Fruit fly (Drosophila melanogaster) whole organism, adult: ENCODE data around the gene trk.
A peak's percentile ranks its signal among the peaks of the same experiment; 100 is the strongest.

ENCODE experiments used
- CG11617 ChIP-seq: fragments of 200-800 bp; sonication (Bioruptor generic); optimal IDR thresholded peaks from 2 replicates; lab custom pipeline; 2017; ENCODE audit warnings: mild to moderate bottlenecking, missing biosample characterization, missing genetic modification reagents, missing genetic modification characterization
- CG12768 ChIP-seq: fragments of 200-800 bp; sonication (Bioruptor generic); optimal IDR thresholded peaks from 2 replicates; lab custom pipeline; 2017; ENCODE audit warnings: missing biosample characterization, missing genetic modification characterization, mild to moderate bottlenecking, moderate library complexity, missing genetic modification reagents
- CG14711 ChIP-seq: fragments of 200-800 bp; sonication (Bioruptor generic); optimal IDR thresholded peaks from 2 replicates; lab custom pipeline; 2018; ENCODE audit warnings: missing biosample characterization, mild to moderate bottlenecking, missing genetic modification characterization, moderate library complexity
- CG7101 ChIP-seq: fragments of 200-800 bp; sonication (Bioruptor generic); optimal IDR thresholded peaks from 2 replicates; lab custom pipeline; 2018; ENCODE audit warnings: missing biosample characterization, mild to moderate bottlenecking, missing genetic modification characterization, moderate library complexity
- bab1 ChIP-seq: fragments of 200-800 bp; sonication (Bioruptor generic); optimal IDR thresholded peaks from 3 replicates; lab custom pipeline; 2019; ENCODE audit warnings: missing biosample characterization, mild to moderate bottlenecking, missing genetic modification characterization, moderate library complexity
- cnc ChIP-seq, 2 experiments: fragments of >200 bp; optimal IDR thresholded peaks; 2 replicates each; lab custom pipeline; 2017
- kay ChIP-seq: fragments of 200-800 bp; sonication (Bioruptor generic); peaks from one replicate; lab custom pipeline; 2016; ENCODE audit warnings: missing biosample characterization, missing genetic modification characterization, borderline replicate concordance
- pad ChIP-seq: fragments of 200-800 bp; sonication (Bioruptor generic); optimal IDR thresholded peaks from 3 replicates; lab custom pipeline; 2017; ENCODE audit warnings: missing biosample characterization, missing genetic modification characterization, mild to moderate bottlenecking, moderate library complexity, missing genetic modification reagents
- tj ChIP-seq: fragments of 200-800 bp; sonication (Bioruptor generic); optimal IDR thresholded peaks from 3 replicates; lab custom pipeline; 2017; ENCODE audit warnings: missing biosample characterization, mild to moderate bottlenecking, missing genetic modification characterization, moderate library complexity
- toe ChIP-seq: fragments of 200-800 bp; sonication (Bioruptor generic); optimal IDR thresholded peaks from 2 replicates; lab custom pipeline; 2016; ENCODE audit warnings: missing biosample characterization, missing genetic modification characterization

DNA sequence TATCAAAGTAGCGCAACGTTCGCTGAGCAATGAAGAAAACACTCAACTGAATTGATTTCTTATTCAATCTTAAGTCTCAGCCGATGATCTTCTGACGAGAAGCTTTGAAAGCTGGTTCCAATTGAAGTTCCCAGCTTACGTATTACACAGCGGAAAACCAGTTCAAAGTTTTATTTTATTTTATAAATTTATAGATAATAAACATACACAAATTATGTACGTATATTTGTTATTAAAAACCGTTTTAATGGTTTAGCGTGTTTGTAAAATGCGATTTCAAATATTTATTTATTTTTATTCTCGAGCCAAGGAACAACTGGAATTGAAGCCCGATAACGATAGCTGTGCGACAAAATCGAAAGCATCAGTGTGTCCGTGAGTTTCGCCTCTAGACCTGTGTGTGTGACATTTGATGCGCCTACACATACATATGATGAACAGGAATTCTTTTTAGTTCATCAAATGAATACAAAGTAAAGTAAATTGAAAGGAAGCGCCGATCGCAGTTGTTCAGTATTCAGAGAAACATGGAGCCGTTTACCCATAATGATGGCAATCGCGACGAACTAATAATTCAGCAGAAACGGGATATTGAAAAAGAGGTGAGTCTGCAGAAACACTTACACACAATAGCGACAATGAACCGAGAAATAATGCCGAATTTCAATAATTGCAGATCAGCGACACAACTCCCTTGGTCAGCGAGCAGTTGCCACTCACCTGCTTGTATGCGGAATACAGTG is 34.6 kb upstream of the trk start, which contains the start of the genes CG5390 and CG4968:
- TF ChIP-seq CG7101 (peak; percentile 81), pad (GFP tag; lab: Kevin White, UChicago) (peak; percentile 58), kay (peak; percentile 96), CG12768 (GFP tag; lab: Kevin White, UChicago) (peak; percentile 69), bab1 (GFP tag; lab: Kevin White, UChicago) (peak; percentile 91), toe (no peak), CG14711 (peak; percentile 77), CG11617 (peak; percentile 59), cnc (optimal IDR thresholded peaks at IDR 0.05; lab: Kevin White, UChicago) (no peak), tj (GFP tag; lab: Kevin White, UChicago) (peak; percentile 72)
